Worm (Caenorhabditis elegans): Measurements from ENCODE around the gene ceh-38.
"Not testable (repeated sequence)": the region's sequence is repeated elsewhere in the genome, so short reads cannot be mapped to it uniquely, and the experiment has no call there.

- not testable (repeated sequence) for TF ChIP-seq zip-8, ztf-11, blmp-1 (tag; optimal IDR thresholded peaks at IDR 0.05)
These were observed 26.4 kb downstream of the ceh-38 start, which contains the start of gene C15F1.8 for ce11 chrII:6977732-6978131.
